Worm (Caenorhabditis elegans): Measurements from ENCODE around the gene mel-32.

The mel-32 gene

DNA sequence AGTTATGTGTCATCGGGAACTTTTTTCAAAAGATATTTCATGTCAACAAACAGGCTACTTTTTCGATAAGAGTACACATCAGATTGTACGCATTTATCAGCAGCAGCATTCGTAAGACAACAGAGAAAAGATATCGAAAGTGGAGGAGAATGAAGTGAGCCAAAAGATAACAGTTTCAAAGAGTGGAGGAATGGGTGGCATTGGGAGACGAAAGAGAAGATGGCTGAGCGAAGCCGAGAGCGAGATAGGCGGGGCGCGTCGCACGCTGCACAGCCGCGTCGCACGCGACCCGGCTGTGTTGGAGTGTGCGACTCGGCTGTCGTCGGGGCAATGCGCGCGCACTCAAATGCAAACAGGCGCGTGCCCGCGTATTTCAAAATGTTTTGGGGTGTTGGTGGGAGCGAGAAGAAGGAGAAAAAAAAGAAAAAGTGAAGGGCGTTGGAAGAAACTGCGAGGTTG lies 21.3 kb upstream of the mel-32 start (continued):
- TF ChIP-seq egl-13 (tag; optimal IDR thresholded peaks at IDR 0.05) (peak; percentile 66), lin-14 (GFP tag; optimal IDR thresholded peaks at IDR 0.05) (peak; percentile 95), pqm-1 (tag; optimal IDR thresholded peaks at IDR 0.05) (peak; percentile 86), nhr-11 (tag; optimal IDR thresholded peaks at IDR 0.05) (no peak), ceh-63 (GFP tag; optimal IDR thresholded peaks at IDR 0.05) (no peak), ztf-4 (tag; optimal IDR thresholded peaks at IDR 0.05) (peak; percentile 82), dsc-1 (tag; optimal IDR thresholded peaks at IDR 0.05) (peak; percentile 85), fkh-4 (tag; optimal IDR thresholded peaks at IDR 0.05; ENCODE audit: borderline replicate concordance) (peak; percentile 15), nhr-90 (tag; optimal IDR thresholded peaks at IDR 0.05; ENCODE audit: poor library complexity) (peak; percentile 84), nhr-20 (tag; optimal IDR thresholded peaks at IDR 0.05) (peak; percentile 90), nhr-237 (tag; optimal IDR thresholded peaks at IDR 0.05) (peak; percentile 6), nhr-76 (tag; optimal IDR thresholded peaks at IDR 0.05) (no peak), tbx-2 (tag; optimal IDR thresholded peaks at IDR 0.05) (peak; percentile 88), skn-1 (tag; optimal IDR thresholded peaks at IDR 0.05) (peak; percentile 86), alr-1 (tag; optimal IDR thresholded peaks at IDR 0.05; ENCODE audit: borderline replicate concordance) (no peak), nhr-85 (tag) (peak; percentile 87), C04F5.9 (tag; optimal IDR thresholded peaks at IDR 0.05) (peak; percentile 11), sptf-1 (tag; optimal IDR thresholded peaks at IDR 0.05) (no peak), unc-62 (GFP tag; optimal IDR thresholded peaks at IDR 0.05) (no peak), mab-9 (GFP tag; IDR thresholded peaks at IDR 0.05) (peak; percentile 71), fkh-8 (tag; optimal IDR thresholded peaks at IDR 0.05) (peak; percentile 88), lin-39 (tag; optimal IDR thresholded peaks at IDR 0.05) (no peak), elt-2 (tag; optimal IDR thresholded peaks at IDR 0.05) (peak; percentile 96), grh-1 (GFP tag; IDR thresholded peaks at IDR 0.05) (peak; percentile 58), zag-1 (tag; optimal IDR thresholded peaks at IDR 0.05) (no peak), efl-1 (optimal IDR thresholded peaks at IDR 0.05) (peak; percentile 61 to 83), efl-1 (GFP tag; optimal IDR thresholded peaks at IDR 0.05 in 1 of 2) (peak; percentile 80 to 98), unc-86 (tag; optimal IDR thresholded peaks at IDR 0.05) (peak; percentile 64), hpl-2 (GFP tag; optimal IDR thresholded peaks at IDR 0.05) (no peak), isw-1 (GFP tag; IDR thresholded peaks at IDR 0.05) (peak; percentile 74), blmp-1 (tag; optimal IDR thresholded peaks at IDR 0.05) (peak; percentile 82), nhr-12 (tag; optimal IDR thresholded peaks at IDR 0.05) (no peak), zip-4 (GFP tag; optimal IDR thresholded peaks at IDR 0.05) (peak; percentile 55), jun-1 (tag; optimal IDR thresholded peaks at IDR 0.05) (peak; percentile 89), aha-1 (tag; optimal IDR thresholded peaks at IDR 0.05) (peak; percentile 3), elt-3 (tag; optimal IDR thresholded peaks at IDR 0.05) (peak in 2 of 6 experiments; percentile 21 to 53), vab-15 (tag; optimal IDR thresholded peaks at IDR 0.05) (no peak), fkh-10 (GFP tag; optimal IDR thresholded peaks at IDR 0.05) (peak; percentile 57)

DNA sequence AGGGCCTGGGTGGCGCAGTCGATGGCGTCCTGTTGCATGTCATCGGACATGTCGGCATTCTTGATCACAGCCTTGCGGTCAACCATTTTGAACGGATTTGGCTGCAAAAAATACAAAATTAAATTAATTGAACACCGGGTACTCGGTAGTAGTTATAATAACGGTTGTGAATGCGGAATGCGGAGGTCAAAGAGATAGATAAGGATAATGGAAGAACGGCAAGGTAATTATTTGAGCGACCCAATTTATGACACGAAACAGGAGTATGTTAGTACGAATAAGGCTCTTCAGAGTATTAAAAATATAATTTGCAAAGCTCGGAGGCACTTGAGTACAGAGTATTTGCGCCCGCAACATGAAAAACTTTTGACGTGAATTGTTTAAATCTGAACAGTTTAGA lies 20.9 kb upstream of the mel-32 start, which contains the start of gene dlc-1:
Gene dlc-1, minus strand, starts transcription at position 101 of the 400 bp plus-strand sequence.
- TF ChIP-seq dsc-1 (tag; optimal IDR thresholded peaks at IDR 0.05) (no peak), efl-1 (optimal IDR thresholded peaks at IDR 0.05) (no peak), efl-1 (GFP tag; optimal IDR thresholded peaks at IDR 0.05 in 1 of 2) (peak in 1 of 2 experiments; percentile 57)

DNA sequence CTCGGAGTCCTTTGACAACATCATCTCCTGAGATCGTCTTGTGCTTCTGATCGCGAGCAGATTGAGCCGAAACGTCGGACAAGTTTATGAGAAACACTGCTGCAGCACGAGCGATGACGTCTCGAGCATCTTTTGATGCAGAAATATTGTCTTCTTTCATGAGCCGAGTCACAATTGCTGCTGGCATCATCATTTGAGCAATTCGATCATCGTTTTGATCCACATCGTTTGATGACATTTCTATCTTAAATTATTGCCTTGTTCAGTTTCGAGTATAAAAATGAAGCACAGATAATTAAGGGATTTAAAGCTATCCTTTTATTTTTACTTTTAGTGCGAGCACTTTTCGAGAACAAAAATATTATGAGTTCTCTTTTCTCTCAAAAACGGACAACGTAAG lies 19.8 kb upstream of the mel-32 start, which contains the start of gene T26A5.8:
Gene T26A5.8, minus strand, starts transcription at position 247 of the 400 bp plus-strand sequence.
- TF ChIP-seq C04F5.9 (tag; optimal IDR thresholded peaks at IDR 0.05) (no peak), lin-35 (GFP tag; optimal IDR thresholded peaks at IDR 0.05) (no peak), pag-3 (tag; optimal IDR thresholded peaks at IDR 0.05; ENCODE audit: borderline replicate concordance, insufficient read depth) (no peak), snu-23 (GFP tag; optimal IDR thresholded peaks at IDR 0.05) (peak; percentile 11), mep-1 (tag; optimal IDR thresholded peaks at IDR 0.05) (no peak), nhr-84 (tag; optimal IDR thresholded peaks at IDR 0.05) (no peak), unc-130 (tag; optimal IDR thresholded peaks at IDR 0.05) (no peak), skn-1 (tag; optimal IDR thresholded peaks at IDR 0.05) (no peak), dpl-1 (GFP tag; optimal IDR thresholded peaks at IDR 0.05) (no peak), sup-37 (GFP tag; optimal IDR thresholded peaks at IDR 0.05) (no peak), unc-30 (tag; optimal IDR thresholded peaks at IDR 0.05) (no peak), unc-62 (GFP tag; optimal IDR thresholded peaks at IDR 0.05) (no peak), rnt-1 (tag; optimal IDR thresholded peaks at IDR 0.05) (peak; percentile 5), nhr-19 (GFP tag; conservative IDR thresholded peaks at IDR 0.05) (0 out of 2 replicates have a peak, but pooled peaks have one; percentile 2), nhr-11 (tag; optimal IDR thresholded peaks at IDR 0.05) (no peak), zag-1 (tag; optimal IDR thresholded peaks at IDR 0.05) (no peak), snpc-4 (tag; optimal IDR thresholded peaks at IDR 0.05) (no peak), fkh-4 (tag; optimal IDR thresholded peaks at IDR 0.05; ENCODE audit: borderline replicate concordance) (no peak), ztf-11 (tag; optimal IDR thresholded peaks at IDR 0.05) (no peak)

Measured in whole organism, L1 larva.